Fruit fly (Drosophila melanogaster): Measurements from ENCODE around the gene comt.

DNA sequence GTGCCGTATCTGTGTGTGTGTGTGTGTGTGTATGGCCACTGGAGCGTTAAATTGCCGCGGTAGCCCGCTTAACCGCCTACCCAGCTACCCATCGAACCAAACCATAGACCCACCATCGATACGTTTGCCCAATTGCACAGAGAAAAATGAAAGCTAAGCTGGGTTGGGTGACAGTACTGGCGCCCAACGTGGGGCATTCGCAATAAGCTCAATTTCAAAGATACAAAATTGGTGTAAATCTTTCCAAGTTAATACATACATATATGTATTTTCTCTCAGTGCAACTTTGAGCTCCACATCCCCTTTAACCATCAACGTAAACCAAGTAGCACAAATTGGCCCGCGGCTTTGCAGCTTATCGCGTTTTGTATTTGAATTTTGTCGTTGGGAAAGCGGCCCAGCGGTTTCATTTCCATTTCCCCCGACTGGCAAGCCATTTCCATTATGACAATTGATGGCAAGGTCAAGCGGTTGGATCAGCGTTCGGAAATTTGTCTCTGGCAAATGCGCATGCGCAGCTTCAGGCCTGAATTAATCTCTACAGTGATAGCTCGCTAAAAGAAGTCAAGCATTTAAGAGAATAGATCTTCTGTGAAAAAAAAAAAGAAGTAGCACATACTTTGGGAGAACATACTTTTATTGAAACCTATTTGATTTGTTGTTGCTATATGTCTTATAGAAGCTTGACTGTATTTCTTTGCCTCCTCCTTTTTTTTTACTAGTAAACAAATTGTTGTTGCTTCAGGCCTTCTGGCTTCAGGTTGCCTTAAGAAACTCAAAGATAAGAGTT is 26.2 kb upstream of the comt start:
- peak; percentile 73 for TF ChIP-seq CG4496 (GFP tag; IDR thresholded peaks at IDR 0.05)
- peak; percentile 44 for TF ChIP-seq CG14655 (GFP tag; optimal IDR thresholded peaks at IDR 0.05)
- TF ChIP-seq CG9948 (tag; optimal IDR thresholded peaks at IDR 0.05) = no peak
- TF ChIP-seq CG34367 (tag; optimal IDR thresholded peaks at IDR 0.05) = no peak
- TF ChIP-seq EcR (GFP tag; optimal IDR thresholded peaks at IDR 0.05) = no peak
- TF ChIP-seq gl (tag; optimal IDR thresholded peaks at IDR 0.05) = no peak
- peak; percentile 78 for TF ChIP-seq fd96Ca (GFP tag; IDR thresholded peaks at IDR 0.05)
